Fruit fly (Drosophila melanogaster) Kc167 (cell line): Measurements from ENCODE around the gene CG17666.

Experiments used
- h ChIP-seq: fragments of >200 bp; optimal IDR thresholded peaks from 3 replicates; lab custom pipeline; 2018; ENCODE audit warnings: missing external identifiers
- psq ChIP-seq: fragments of >200 bp; optimal IDR thresholded peaks from 2 replicates; lab custom pipeline; 2017; ENCODE audit warnings: missing external identifiers

dm6 chr3L:12792933-12793448, 11.9 kb downstream of the CG17666 start:
- TF ChIP-seq h (lab: Kevin White, UChicago) (no peak), psq (lab: Kevin White, UChicago) (no peak)
